Worm (Caenorhabditis elegans) whole organism, early embryonic: ENCODE data around the gene oac-6.

ENCODE experiments used
- ama-1 ChIP-seq: fragments of 150-350 bp; optimal IDR thresholded peaks from 2 replicates; lab custom pipeline; 2014
- hnd-1 ChIP-seq: sonication (generic microtip); optimal IDR thresholded peaks from 2 replicates; lab custom pipeline; 2016; ENCODE audit warnings: missing genetic modification characterization, missing compliant biosample characterization

DNA sequence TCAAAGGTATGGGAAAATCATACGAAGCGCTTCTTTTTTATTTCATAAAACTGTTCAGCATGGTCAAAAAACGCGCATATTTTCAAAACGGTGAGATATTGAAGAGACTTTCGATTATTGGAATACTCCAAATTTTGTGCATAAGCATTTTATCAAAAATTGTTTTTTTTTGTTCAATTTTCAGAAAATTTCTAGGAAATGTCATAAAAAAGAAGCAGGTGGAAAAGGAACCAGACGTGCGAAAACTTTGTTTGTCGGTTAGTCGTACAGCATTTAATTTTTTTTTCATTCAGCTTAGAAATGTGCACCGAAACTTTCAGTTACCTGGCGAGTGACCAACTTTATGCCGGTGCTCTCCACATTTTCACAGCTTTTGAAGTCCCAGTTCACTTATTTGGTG, 30.9 kb downstream of the oac-6 start, which contains the start of gene srh-167:
- TF ChIP-seq hnd-1 (tag; lab: Kevin White, UChicago) (no peak), ama-1 (lab: Kevin White, UChicago) (no peak)
